Fruit fly (Drosophila melanogaster) whole organism, adult: ENCODE data around the gene CG13067.

Experiments used
- CG11617 ChIP-seq: fragments of 200-800 bp; sonication (Bioruptor generic); optimal IDR thresholded peaks from 2 replicates; lab custom pipeline; 2017; ENCODE audit warnings: mild to moderate bottlenecking, missing biosample characterization, missing genetic modification reagents, missing genetic modification characterization
- CG12768 ChIP-seq: fragments of 200-800 bp; sonication (Bioruptor generic); optimal IDR thresholded peaks from 2 replicates; lab custom pipeline; 2017; ENCODE audit warnings: missing biosample characterization, missing genetic modification characterization, mild to moderate bottlenecking, moderate library complexity, missing genetic modification reagents
- CG14711 ChIP-seq: fragments of 200-800 bp; sonication (Bioruptor generic); optimal IDR thresholded peaks from 2 replicates; lab custom pipeline; 2018; ENCODE audit warnings: missing biosample characterization, mild to moderate bottlenecking, missing genetic modification characterization, moderate library complexity
- CG1620 ChIP-seq: fragments of 200-800 bp; sonication (Bioruptor generic); optimal IDR thresholded peaks from 2 replicates; lab custom pipeline; 2016; ENCODE audit warnings: missing biosample characterization, missing genetic modification characterization
- CG33017 ChIP-seq: fragments of 200-800 bp; sonication (Bioruptor generic); optimal IDR thresholded peaks from 2 replicates; lab custom pipeline; 2018; ENCODE audit warnings: missing biosample characterization, mild to moderate bottlenecking, missing genetic modification characterization, moderate library complexity
- CG5204 ChIP-seq: fragments of 200-800 bp; sonication (Bioruptor generic); optimal IDR thresholded peaks from 2 replicates; lab custom pipeline; 2016; ENCODE audit warnings: missing biosample characterization, missing genetic modification characterization
- CG7045 ChIP-seq: fragments of 200-800 bp; sonication (Bioruptor generic); optimal IDR thresholded peaks from 2 replicates; lab custom pipeline; 2017; ENCODE audit warnings: missing biosample characterization, mild to moderate bottlenecking, missing genetic modification characterization
- CG7101 ChIP-seq: fragments of 200-800 bp; sonication (Bioruptor generic); optimal IDR thresholded peaks from 2 replicates; lab custom pipeline; 2018; ENCODE audit warnings: missing biosample characterization, mild to moderate bottlenecking, missing genetic modification characterization, moderate library complexity
- Clk ChIP-seq: fragments of 200-800 bp; sonication (Bioruptor generic); optimal IDR thresholded peaks from 2 replicates; lab custom pipeline; 2017; ENCODE audit warnings: missing biosample characterization, missing genetic modification characterization
- Crg-1 ChIP-seq: fragments of 200-800 bp; sonication (Bioruptor generic); optimal IDR thresholded peaks from 2 replicates; lab custom pipeline; 2016; ENCODE audit warnings: missing biosample characterization, missing genetic modification characterization
- Hr96 ChIP-seq: fragments of 200-800 bp; sonication (Bioruptor generic); optimal IDR thresholded peaks from 2 replicates; lab custom pipeline; 2016; ENCODE audit warnings: missing biosample characterization, missing genetic modification characterization
- Mnt ChIP-seq: fragments of 200-800 bp; sonication (Bioruptor generic); optimal IDR thresholded peaks from 2 replicates; lab custom pipeline; 2016; ENCODE audit warnings: missing biosample characterization, mild to moderate bottlenecking, missing genetic modification characterization
- bab1 ChIP-seq: fragments of 200-800 bp; sonication (Bioruptor generic); optimal IDR thresholded peaks from 3 replicates; lab custom pipeline; 2019; ENCODE audit warnings: missing biosample characterization, mild to moderate bottlenecking, missing genetic modification characterization, moderate library complexity
- cic ChIP-seq: fragments of 200-800 bp; sonication (Bioruptor generic); optimal IDR thresholded peaks from 2 replicates; lab custom pipeline; 2017; ENCODE audit warnings: missing biosample characterization, mild to moderate bottlenecking, missing genetic modification characterization, moderate library complexity
- cnc ChIP-seq, 2 experiments: fragments of >200 bp; optimal IDR thresholded peaks; 2 replicates each; lab custom pipeline; 2017
- kay ChIP-seq: fragments of 200-800 bp; sonication (Bioruptor generic); peaks from one replicate; lab custom pipeline; 2016; ENCODE audit warnings: missing biosample characterization, missing genetic modification characterization, borderline replicate concordance
- ovo ChIP-seq: fragments of 200-800 bp; sonication (Bioruptor generic); optimal IDR thresholded peaks from 2 replicates; lab custom pipeline; 2016; ENCODE audit warnings: missing biosample characterization, missing genetic modification characterization
- pad ChIP-seq: fragments of 200-800 bp; sonication (Bioruptor generic); optimal IDR thresholded peaks from 3 replicates; lab custom pipeline; 2017; ENCODE audit warnings: missing biosample characterization, missing genetic modification characterization, mild to moderate bottlenecking, moderate library complexity, missing genetic modification reagents
- tj ChIP-seq: fragments of 200-800 bp; sonication (Bioruptor generic); optimal IDR thresholded peaks from 3 replicates; lab custom pipeline; 2017; ENCODE audit warnings: missing biosample characterization, mild to moderate bottlenecking, missing genetic modification characterization, moderate library complexity
- toe ChIP-seq: fragments of 200-800 bp; sonication (Bioruptor generic); optimal IDR thresholded peaks from 2 replicates; lab custom pipeline; 2016; ENCODE audit warnings: missing biosample characterization, missing genetic modification characterization

The CG13067 gene

DNA sequence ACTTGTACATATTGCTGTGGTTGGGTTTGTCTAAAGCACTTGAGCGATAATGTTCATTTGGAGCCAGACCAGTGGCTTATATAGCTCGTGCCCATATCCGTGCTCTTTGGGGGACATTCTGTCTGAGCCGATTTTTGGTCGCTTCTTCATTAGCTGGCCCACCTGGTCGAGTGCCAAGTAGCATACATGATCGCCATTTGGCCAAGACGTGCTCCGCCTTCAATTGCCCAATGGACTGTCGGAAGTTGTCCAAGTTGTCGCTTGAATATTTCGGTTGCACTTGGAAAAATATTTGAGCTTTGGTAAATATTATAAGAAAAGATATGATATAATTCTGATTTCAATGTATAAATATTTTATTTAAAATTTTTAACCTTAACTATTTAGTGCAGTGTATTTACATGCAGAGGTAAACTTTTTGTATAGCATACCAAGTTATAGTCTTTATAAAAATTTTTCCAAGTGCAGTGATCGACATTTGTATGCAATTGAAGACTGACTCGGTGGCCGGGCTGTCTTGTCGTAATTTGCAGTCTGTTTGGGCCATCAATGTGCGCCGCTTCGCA lies 14.3 kb downstream of the CG13067 start, which contains the start of gene CG13047:
CG13047 (minus strand) TSS at position 51 of the 566 bp plus-strand sequence.
- TF ChIP-seq CG14711 (tag; lab: Kevin White, UChicago) (no peak), CG12768 (GFP tag; lab: Kevin White, UChicago) (no peak), CG7045 (GFP tag; lab: Kevin White, UChicago) (no peak), bab1 (GFP tag; lab: Kevin White, UChicago) (no peak), Hr96 (no peak), toe (GFP tag; lab: Kevin White, UChicago) (no peak), pad (no peak), kay (GFP tag; lab: Kevin White, UChicago) (no peak), CG33017 (tag; lab: Kevin White, UChicago) (no peak), cnc (optimal IDR thresholded peaks at IDR 0.05; lab: Kevin White, UChicago) (no peak), Mnt (GFP tag; lab: Kevin White, UChicago) (no peak), CG11617 (GFP tag; lab: Kevin White, UChicago) (no peak), CG5204 (no peak), tj (no peak), CG7101 (tag; lab: Kevin White, UChicago) (no peak), cic (GFP tag; lab: Kevin White, UChicago) (no peak), Clk (GFP tag; lab: Kevin White, UChicago) (no peak), CG1620 (no peak), Crg-1 (GFP tag; lab: Kevin White, UChicago) (no peak), ovo (GFP tag; lab: Kevin White, UChicago) (no peak)

DNA sequence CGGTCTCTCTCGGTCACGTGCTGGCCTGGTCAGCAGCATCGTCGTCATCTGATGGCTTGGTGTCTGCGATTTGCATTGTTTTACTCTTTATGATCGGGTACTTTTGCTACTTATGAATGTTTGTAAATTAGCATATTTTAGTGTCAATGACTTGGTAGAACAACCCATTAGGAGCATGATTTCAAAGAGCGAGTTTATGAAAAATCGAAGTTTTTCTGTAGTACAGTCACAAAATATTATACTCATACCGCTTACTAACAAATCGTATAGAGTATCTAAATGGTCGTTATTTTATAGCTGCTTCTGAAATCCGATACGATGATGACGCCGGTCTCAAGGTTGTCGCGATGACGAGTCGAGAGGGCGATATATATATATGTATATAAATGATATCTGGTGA lies 15.2 kb downstream of the CG13067 start:
- TF ChIP-seq tj (no peak), pad (no peak), Crg-1 (GFP tag; lab: Kevin White, UChicago) (no peak), CG5204 (no peak), CG7045 (GFP tag; lab: Kevin White, UChicago) (no peak), bab1 (GFP tag; lab: Kevin White, UChicago) (no peak), Clk (GFP tag; lab: Kevin White, UChicago) (no peak), cic (GFP tag; lab: Kevin White, UChicago) (no peak), CG1620 (no peak)

DNA sequence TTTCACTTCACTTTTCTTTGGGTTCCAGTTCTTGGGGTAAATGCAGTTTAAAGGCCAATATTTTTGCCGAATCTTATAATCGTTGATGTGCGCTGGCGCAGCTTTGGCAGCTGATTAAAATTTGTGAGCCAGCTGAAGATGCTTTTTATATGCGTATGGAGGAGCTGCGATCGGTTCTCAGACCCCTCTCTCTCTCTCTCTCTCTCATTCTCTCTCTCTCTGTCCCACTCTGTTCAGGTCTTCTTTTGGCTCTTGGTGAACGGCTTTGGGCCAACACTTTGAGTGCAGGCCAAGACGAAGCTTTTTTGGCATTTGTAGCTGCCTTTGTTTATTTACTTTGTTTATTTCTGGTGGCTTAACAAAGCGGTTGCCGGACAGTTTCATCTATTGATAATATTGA lies 17.2 kb downstream of the CG13067 start, which contains the start of gene CG13046:
CG13046 (minus strand) TSS at position 101 of the 400 bp plus-strand sequence.
- TF ChIP-seq Mnt (GFP tag; lab: Kevin White, UChicago): no peak

DNA sequence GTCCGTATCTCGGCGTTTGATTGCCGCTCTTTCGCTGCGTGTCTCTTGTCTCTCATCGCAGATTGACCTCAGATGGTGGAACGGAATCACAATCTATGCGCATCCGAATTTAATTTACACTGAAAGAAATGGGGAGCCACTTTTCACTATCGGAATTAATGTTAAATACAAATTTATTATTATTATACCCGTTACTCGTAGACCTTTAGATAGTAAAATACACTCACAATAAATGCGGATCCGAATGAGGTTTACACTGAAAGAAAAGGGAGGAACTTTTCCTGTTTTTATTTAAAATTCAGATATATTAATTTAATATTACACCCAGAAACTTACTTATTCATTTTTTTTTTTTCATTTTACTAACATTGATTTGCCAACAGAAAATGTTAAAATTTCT lies 18.0 kb downstream of the CG13067 start:
- TF ChIP-seq CG12768 (GFP tag; lab: Kevin White, UChicago): no peak
- TF ChIP-seq cnc (optimal IDR thresholded peaks at IDR 0.05; lab: Kevin White, UChicago): no peak
- TF ChIP-seq CG14711 (tag; lab: Kevin White, UChicago): no peak
- no peak for TF ChIP-seq CG7101 (tag; lab: Kevin White, UChicago)
- TF ChIP-seq cic (GFP tag; lab: Kevin White, UChicago): no peak
- TF ChIP-seq CG1620: no peak

DNA sequence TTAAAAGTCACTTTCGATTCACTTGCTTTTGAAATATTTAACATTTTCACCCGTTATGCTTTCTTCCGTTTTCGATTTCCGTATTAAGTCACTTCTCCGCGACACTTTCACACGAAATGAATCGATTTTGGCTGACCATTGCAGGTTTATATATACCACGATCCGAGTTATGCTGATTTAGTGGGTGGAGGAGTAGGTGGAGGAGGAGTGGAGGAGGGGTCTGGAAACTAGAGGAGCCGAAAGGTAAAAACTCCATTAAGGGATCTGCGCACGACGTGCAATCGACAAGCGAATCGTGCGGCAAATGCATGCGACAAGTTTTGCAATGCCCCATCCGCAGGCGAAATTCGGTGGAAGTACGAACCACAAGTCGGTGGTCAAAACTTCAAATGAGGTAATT lies 19.8 kb downstream of the CG13067 start, which contains the start of gene CG13045:
CG13045 (minus strand) TSS at position 101 of the 400 bp plus-strand sequence.
- no peak for TF ChIP-seq CG7045 (GFP tag; lab: Kevin White, UChicago)
- TF ChIP-seq CG7101 (tag; lab: Kevin White, UChicago): no peak
- TF ChIP-seq bab1 (GFP tag; lab: Kevin White, UChicago): no peak
- no peak for TF ChIP-seq CG33017 (tag; lab: Kevin White, UChicago)
- TF ChIP-seq ovo (GFP tag; lab: Kevin White, UChicago): no peak
- TF ChIP-seq CG12768 (GFP tag; lab: Kevin White, UChicago): no peak
- TF ChIP-seq Crg-1 (GFP tag; lab: Kevin White, UChicago): no peak
- no peak for TF ChIP-seq toe (GFP tag; lab: Kevin White, UChicago)
- no peak for TF ChIP-seq CG5204
- no peak for TF ChIP-seq kay (GFP tag; lab: Kevin White, UChicago)
- TF ChIP-seq Clk (GFP tag; lab: Kevin White, UChicago): no peak
- no peak for TF ChIP-seq CG11617 (GFP tag; lab: Kevin White, UChicago)
- TF ChIP-seq pad: no peak

DNA sequence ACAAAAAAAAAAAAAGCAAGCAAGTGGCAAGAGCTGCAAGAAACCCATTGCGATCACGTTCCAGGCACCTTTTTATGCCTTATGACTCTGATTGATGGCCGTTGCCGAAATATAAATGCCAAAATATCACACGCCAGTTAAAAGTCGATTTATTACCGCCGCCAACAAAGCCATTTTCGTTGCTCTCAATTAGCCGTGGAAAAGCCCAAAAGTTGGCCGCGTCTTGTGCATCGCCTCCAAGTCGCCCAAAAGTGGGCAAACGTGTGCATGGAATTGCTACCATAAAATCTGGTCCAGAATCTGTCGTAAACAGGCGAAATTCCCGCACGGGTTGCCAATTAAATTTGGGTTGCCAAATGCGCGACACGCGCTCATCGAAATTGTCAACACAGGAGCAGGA lies 20.6 kb downstream of the CG13067 start:
- TF ChIP-seq CG7101 (tag; lab: Kevin White, UChicago): no peak
- no peak for TF ChIP-seq CG11617 (GFP tag; lab: Kevin White, UChicago)
- no peak for TF ChIP-seq cic (GFP tag; lab: Kevin White, UChicago)
- no peak for TF ChIP-seq Mnt (GFP tag; lab: Kevin White, UChicago)
- no peak for TF ChIP-seq bab1 (GFP tag; lab: Kevin White, UChicago)
- TF ChIP-seq pad: no peak
- no peak for TF ChIP-seq Hr96
- TF ChIP-seq kay (GFP tag; lab: Kevin White, UChicago): no peak
- no peak for TF ChIP-seq Crg-1 (GFP tag; lab: Kevin White, UChicago)
- no peak for TF ChIP-seq CG12768 (GFP tag; lab: Kevin White, UChicago)
- TF ChIP-seq Clk (GFP tag; lab: Kevin White, UChicago): no peak

DNA sequence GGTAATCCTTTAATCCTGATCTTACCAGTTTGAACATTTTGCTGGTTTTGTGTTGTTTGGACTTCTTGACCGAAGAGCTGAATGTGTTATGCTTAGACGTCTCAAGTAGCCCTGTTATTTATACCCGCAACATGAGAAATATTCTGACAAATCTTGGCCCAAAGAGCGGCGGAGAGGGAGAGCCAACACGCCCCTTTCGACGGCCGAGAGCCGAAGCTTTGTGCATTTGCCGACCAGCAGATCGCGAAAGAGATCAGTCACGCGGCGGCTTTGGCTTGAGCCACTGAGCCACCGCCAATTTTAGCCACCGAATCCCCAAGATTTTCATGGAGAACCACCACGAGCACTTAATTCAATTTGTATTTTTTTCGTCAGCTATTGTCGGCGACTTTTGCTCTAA lies 24.4 kb downstream of the CG13067 start, which contains the start of gene CG4962:
CG4962 (minus strand) TSS at position 101 of the 400 bp plus-strand sequence.
- TF ChIP-seq tj (no peak), CG7101 (tag; lab: Kevin White, UChicago) (no peak), cic (GFP tag; lab: Kevin White, UChicago) (no peak), toe (GFP tag; lab: Kevin White, UChicago) (no peak), CG33017 (tag; lab: Kevin White, UChicago) (no peak), pad (no peak), CG7045 (GFP tag; lab: Kevin White, UChicago) (no peak), Crg-1 (GFP tag; lab: Kevin White, UChicago) (no peak), cnc (optimal IDR thresholded peaks at IDR 0.05; lab: Kevin White, UChicago) (no peak), kay (GFP tag; lab: Kevin White, UChicago) (no peak), CG11617 (GFP tag; lab: Kevin White, UChicago) (no peak), bab1 (GFP tag; lab: Kevin White, UChicago) (no peak), CG5204 (no peak), Mnt (GFP tag; lab: Kevin White, UChicago) (no peak), CG12768 (GFP tag; lab: Kevin White, UChicago) (no peak), CG14711 (tag; lab: Kevin White, UChicago) (no peak)
